Fruit fly (Drosophila melanogaster): ENCODE results near the gene Nmd3.

Nmd3 gene

DNA sequence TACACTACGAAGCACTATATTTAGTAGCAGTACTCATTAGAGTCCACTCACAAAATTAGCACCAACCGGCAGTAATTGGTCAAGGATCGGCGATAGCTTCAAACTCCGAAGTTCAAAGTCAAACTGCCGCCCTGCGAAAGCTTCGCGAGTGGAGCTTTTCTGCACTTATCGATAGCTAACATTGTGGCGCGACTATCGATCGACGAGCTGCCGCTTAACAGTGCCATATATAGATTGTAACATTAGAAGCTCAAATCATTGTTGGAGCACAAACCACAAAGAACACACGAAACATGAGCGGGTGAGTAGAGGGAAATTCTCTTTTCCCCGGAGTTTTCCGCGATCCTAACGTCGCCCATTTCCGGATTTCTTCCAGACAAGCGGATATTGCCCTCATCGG, 39.4 kb downstream of the Nmd3 start, which contains the start of gene Pgd (continued):
- TF ChIP-seq cad (GFP tag; optimal IDR thresholded peaks at IDR 0.05), result no peak
- no peak for TF ChIP-seq tio (GFP tag; optimal IDR thresholded peaks at IDR 0.05)
- TF ChIP-seq CG13775 (GFP tag; optimal IDR thresholded peaks at IDR 0.05), result no peak
- no peak for TF ChIP-seq CG12769 (tag; optimal IDR thresholded peaks at IDR 0.05)
- TF ChIP-seq Awh (GFP tag; IDR thresholded peaks at IDR 0.05), result no peak
- TF ChIP-seq onecut (GFP tag; IDR thresholded peaks at IDR 0.05), result no peak
- no peak for TF ChIP-seq Dek (tag; optimal IDR thresholded peaks at IDR 0.05)
- TF ChIP-seq CG16863 (GFP tag; optimal IDR thresholded peaks at IDR 0.05), result no peak
- TF ChIP-seq CG8765 (GFP tag; IDR thresholded peaks at IDR 0.05), result no peak
- TF ChIP-seq Poxn (GFP tag; IDR thresholded peaks at IDR 0.05), result no peak
- no peak for TF ChIP-seq Ada2b (GFP tag; IDR thresholded peaks at IDR 0.05)
- peak; percentile 43; the same call in 1 of the 3 replicates for TF ChIP-seq vnd (GFP tag; IDR thresholded peaks at IDR 0.05; ENCODE audit: partially characterized antibody)
- TF ChIP-seq trh (GFP tag; optimal IDR thresholded peaks at IDR 0.05), result no peak
- TF ChIP-seq insv (GFP tag; optimal IDR thresholded peaks at IDR 0.05), result no peak
- TF ChIP-seq knrl (GFP tag; IDR thresholded peaks at IDR 0.05; ENCODE audit: partially characterized antibody), result peak; percentile 39; the same call in 1 of the 3 replicates
- no peak for TF ChIP-seq Oaz (GFP tag; IDR thresholded peaks at IDR 0.05)
- no peak for TF ChIP-seq Sry-β (GFP tag; optimal IDR thresholded peaks at IDR 0.05)
- TF ChIP-seq lab (GFP tag; optimal IDR thresholded peaks at IDR 0.05), result no peak
- no peak for TF ChIP-seq dan (GFP tag; IDR thresholded peaks at IDR 0.05)
- TF ChIP-seq Ptx1 (GFP tag; IDR thresholded peaks at IDR 0.05), result no peak
- no peak for TF ChIP-seq dm (GFP tag; optimal IDR thresholded peaks at IDR 0.05)
- TF ChIP-seq schlank (tag; optimal IDR thresholded peaks at IDR 0.05), result no peak
- no peak for TF ChIP-seq hth (optimal IDR thresholded peaks at IDR 0.05)
- TF ChIP-seq CG7357 (GFP tag; IDR thresholded peaks at IDR 0.05), result no peak
- TF ChIP-seq zf30C (GFP tag; optimal IDR thresholded peaks at IDR 0.05), result no peak
- no peak for TF ChIP-seq CG9797 (GFP tag; optimal IDR thresholded peaks at IDR 0.05)
- TF ChIP-seq CG18011 (GFP tag; optimal IDR thresholded peaks at IDR 0.05), result no peak
- TF ChIP-seq kah (GFP tag; optimal IDR thresholded peaks at IDR 0.05), result no peak
- TF ChIP-seq slou (GFP tag; optimal IDR thresholded peaks at IDR 0.05), result no peak
- TF ChIP-seq lilli (GFP tag; optimal IDR thresholded peaks at IDR 0.05), result no peak
- TF ChIP-seq CG12236 (GFP tag; optimal IDR thresholded peaks at IDR 0.05), result no peak
- no peak for TF ChIP-seq CG33557 (GFP tag; optimal IDR thresholded peaks at IDR 0.05)
- TF ChIP-seq CG17802 (tag; optimal IDR thresholded peaks at IDR 0.05), result no peak
- peak; percentile 14 for TF ChIP-seq CG6854 (GFP tag; optimal IDR thresholded peaks at IDR 0.05)
- TF ChIP-seq Asciz (GFP tag; optimal IDR thresholded peaks at IDR 0.05), result no peak
- no peak for TF ChIP-seq CG11456 (GFP tag; IDR thresholded peaks at IDR 0.05)
- no peak for TF ChIP-seq Adf1 (GFP tag; IDR thresholded peaks at IDR 0.05)
- no peak for TF ChIP-seq prd (optimal IDR thresholded peaks at IDR 0.05)
- TF ChIP-seq prd (GFP tag; IDR thresholded peaks at IDR 0.05), result no peak
- no peak for TF ChIP-seq ham (GFP tag; IDR thresholded peaks at IDR 0.05)
- TF ChIP-seq br (optimal IDR thresholded peaks at IDR 0.05), result no peak
- TF ChIP-seq CG5245 (GFP tag; optimal IDR thresholded peaks at IDR 0.05), result no peak
- no peak for TF ChIP-seq wor (GFP tag; IDR thresholded peaks at IDR 0.05)
- no peak for TF ChIP-seq CG14965 (GFP tag; optimal IDR thresholded peaks at IDR 0.05; ENCODE audit: borderline replicate concordance)
- no peak for TF ChIP-seq ken (GFP tag; IDR thresholded peaks at IDR 0.05)
- TF ChIP-seq CG14050 (GFP tag; IDR thresholded peaks at IDR 0.05), result no peak
- TF ChIP-seq CG13296 (GFP tag; optimal IDR thresholded peaks at IDR 0.05), result peak; percentile 25
- no peak for TF ChIP-seq CG11560 (tag; IDR thresholded peaks at IDR 0.05)
- peak; percentile 73 for TF ChIP-seq Myb (GFP tag; optimal IDR thresholded peaks at IDR 0.05)
- no peak for TF ChIP-seq pb (GFP tag; optimal IDR thresholded peaks at IDR 0.05)
- TF ChIP-seq CG8290 (GFP tag; optimal IDR thresholded peaks at IDR 0.05), result no peak
- peak in 1 of 2 experiments; percentile 24 for TF ChIP-seq CG8290 (tag; optimal IDR thresholded peaks at IDR 0.05)
- TF ChIP-seq CG17829 (tag; optimal IDR thresholded peaks at IDR 0.05), result no peak
- no peak for TF ChIP-seq CG30431 (GFP tag; optimal IDR thresholded peaks at IDR 0.05)

All from whole organism, embryonic.